Worm (Caenorhabditis elegans) whole organism, mixed stage, embryonic: Measurements from ENCODE around the gene F23H11.2.

Experiments
- M03D4.4 ChIP-seq: sonication (generic microtip); optimal IDR thresholded peaks from 2 replicates; lab custom pipeline; 2017; ENCODE audit warnings: mild to moderate bottlenecking, missing genetic modification characterization, missing compliant biosample characterization
- bed-3 ChIP-seq: fragments of 200-800 bp; sonication (Bioruptor generic); optimal IDR thresholded peaks from 3 replicates; lab custom pipeline; 2018; ENCODE audit warnings: mild to moderate bottlenecking, missing genetic modification characterization, moderate library complexity, missing compliant biosample characterization
- blmp-1 ChIP-seq: fragments of 150-350 bp; optimal IDR thresholded peaks from 2 replicates; lab custom pipeline; 2014; ENCODE audit warnings: missing biosample characterization, missing genetic modification characterization
- ceh-39 ChIP-seq: fragments of 150-350 bp; optimal IDR thresholded peaks from 2 replicates; lab custom pipeline; 2014; ENCODE audit warnings: missing biosample characterization, missing genetic modification characterization
- ceh-43 ChIP-seq: fragments of 200-800 bp; sonication (Bioruptor generic); optimal IDR thresholded peaks from 2 replicates; lab custom pipeline; 2018; ENCODE audit warnings: mild to moderate bottlenecking, missing genetic modification characterization, moderate library complexity, missing compliant biosample characterization
- ceh-83 ChIP-seq: fragments of 200-800 bp; sonication (Bioruptor generic); optimal IDR thresholded peaks from 2 replicates; lab custom pipeline; 2018; ENCODE audit warnings: mild to moderate bottlenecking, missing genetic modification characterization, missing compliant biosample characterization
- ces-1 ChIP-seq: fragments of 150-350 bp; optimal IDR thresholded peaks from 2 replicates; lab custom pipeline; 2014; ENCODE audit warnings: missing biosample characterization, missing genetic modification reagents, missing genetic modification characterization
- cnd-1 ChIP-seq: fragments of 200-800 bp; sonication (Bioruptor generic); optimal IDR thresholded peaks from 2 replicates; lab custom pipeline; 2018; ENCODE audit warnings: mild to moderate bottlenecking, missing genetic modification characterization, missing compliant biosample characterization
- drap-1 ChIP-seq: fragments of 200-800 bp; sonication (Bioruptor generic); optimal IDR thresholded peaks from 3 replicates; lab custom pipeline; 2018; ENCODE audit warnings: mild to moderate bottlenecking, missing genetic modification characterization, missing compliant biosample characterization
- elt-1 ChIP-seq: sonication (generic microtip); optimal IDR thresholded peaks from 2 replicates; lab custom pipeline; 2017; ENCODE audit warnings: missing genetic modification characterization, mild to moderate bottlenecking, missing compliant biosample characterization, antibody characterized with exemption, moderate library complexity, borderline replicate concordance; ENCODE audit not compliant: insufficient read depth
- flh-1 ChIP-seq: fragments of 200-800 bp; sonication (Bioruptor generic); optimal IDR thresholded peaks from 2 replicates; lab custom pipeline; 2018; ENCODE audit warnings: mild to moderate bottlenecking, missing genetic modification characterization, moderate library complexity, missing compliant biosample characterization
- ham-2 ChIP-seq: fragments of 200-800 bp; sonication (Bioruptor generic); optimal IDR thresholded peaks from 2 replicates; lab custom pipeline; 2018; ENCODE audit warnings: mild to moderate bottlenecking, missing genetic modification characterization, missing compliant biosample characterization
- hlh-1 ChIP-seq: fragments of 150-350 bp; optimal IDR thresholded peaks from 2 replicates; lab custom pipeline; 2014; ENCODE audit warnings: missing biosample characterization, missing genetic modification reagents, missing genetic modification characterization
- lin-13 ChIP-seq: fragments of 150-350 bp; optimal IDR thresholded peaks from 2 replicates; lab custom pipeline; 2014; ENCODE audit warnings: missing biosample characterization, missing genetic modification characterization
- lin-32 ChIP-seq: fragments of 200-800 bp; sonication (Bioruptor generic); optimal IDR thresholded peaks from 2 replicates; lab custom pipeline; 2018; ENCODE audit warnings: mild to moderate bottlenecking, missing genetic modification characterization, missing compliant biosample characterization
- lsy-2 ChIP-seq: fragments of 150-350 bp; optimal IDR thresholded peaks from 2 replicates; lab custom pipeline; 2014; ENCODE audit warnings: missing biosample characterization, missing genetic modification characterization
- mab-5 ChIP-seq: fragments of 150-350 bp; optimal IDR thresholded peaks from 2 replicates; lab custom pipeline; 2014; ENCODE audit warnings: missing biosample characterization, missing genetic modification characterization
- mep-1 ChIP-seq: fragments of 150-350 bp; optimal IDR thresholded peaks from 2 replicates; lab custom pipeline; 2017; ENCODE audit warnings: missing biosample characterization, missing genetic modification reagents, missing genetic modification characterization, inconsistent platforms
- nhr-12 ChIP-seq: fragments of 150-350 bp; optimal IDR thresholded peaks from 2 replicates; lab custom pipeline; 2014; ENCODE audit warnings: missing biosample characterization, missing genetic modification characterization
- nhr-2 ChIP-seq: fragments of 150-350 bp; optimal IDR thresholded peaks from 2 replicates; lab custom pipeline; 2014; ENCODE audit warnings: missing biosample characterization, missing genetic modification characterization
- nhr-237 ChIP-seq: fragments of 150-350 bp; optimal IDR thresholded peaks from 2 replicates; lab custom pipeline; 2014; ENCODE audit warnings: missing biosample characterization, missing genetic modification characterization
- nhr-28 ChIP-seq: fragments of 150-350 bp; optimal IDR thresholded peaks from 2 replicates; lab custom pipeline; 2014; ENCODE audit warnings: missing biosample characterization, missing genetic modification characterization
- pha-4 ChIP-seq: fragments of 150-350 bp; optimal IDR thresholded peaks from 2 replicates; lab custom pipeline; 2018; ENCODE audit warnings: missing biosample characterization, missing genetic modification reagents, missing genetic modification characterization
- snpc-4 ChIP-seq: fragments of 150-350 bp; optimal IDR thresholded peaks from 2 replicates; lab custom pipeline; 2014; ENCODE audit warnings: missing biosample characterization, missing genetic modification characterization
- tbx-8 ChIP-seq: fragments of 200-800 bp; sonication (Bioruptor generic); optimal IDR thresholded peaks from 2 replicates; lab custom pipeline; 2018; ENCODE audit warnings: mild to moderate bottlenecking, missing genetic modification characterization, moderate library complexity, missing compliant biosample characterization
- unc-120 ChIP-seq: sonication (generic microtip); optimal IDR thresholded peaks from 2 replicates; lab custom pipeline; 2017; ENCODE audit warnings: missing genetic modification characterization, missing compliant biosample characterization; ENCODE audit not compliant: poor library complexity, severe bottlenecking
- unc-39 ChIP-seq: fragments of 150-350 bp; optimal IDR thresholded peaks from 2 replicates; lab custom pipeline; 2014; ENCODE audit warnings: missing biosample characterization, missing genetic modification characterization
- zip-8 ChIP-seq: fragments of 150-350 bp; optimal IDR thresholded peaks from 2 replicates; lab custom pipeline; 2014; ENCODE audit warnings: missing biosample characterization, missing genetic modification characterization
- ztf-11 ChIP-seq: fragments of 150-350 bp; optimal IDR thresholded peaks from 2 replicates; lab custom pipeline; 2014; ENCODE audit warnings: missing biosample characterization, missing genetic modification characterization

F23H11.2 gene

DNA sequence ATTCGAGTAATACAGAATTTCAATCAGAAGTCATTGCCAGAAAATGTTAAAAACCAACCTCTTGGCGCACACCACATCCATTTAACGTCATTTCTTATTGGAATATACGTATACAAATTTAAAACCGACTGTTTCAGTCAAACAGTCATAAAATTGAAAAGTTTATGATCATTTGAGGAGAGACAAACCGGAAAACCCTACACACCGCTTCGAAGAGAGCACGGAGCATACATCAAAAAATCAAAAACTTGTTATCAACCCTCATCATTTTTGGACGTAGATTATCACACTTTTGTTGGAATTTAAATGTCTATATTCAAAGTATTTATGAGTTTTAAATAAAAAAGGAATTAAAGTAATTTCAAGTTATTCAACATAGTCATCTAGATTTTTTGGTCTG lies 4.5 kb upstream of the F23H11.2 start, which contains the start of gene T24C4.10:
TSS of gene T24C4.10 (minus strand) at position 230 of the 400 bp plus-strand sequence.
- TF ChIP-seq elt-1 (tag; lab: Kevin White, UChicago) (no peak), ceh-43 (GFP tag; lab: Kevin White, UChicago) (no peak), nhr-2 (no peak), ces-1 (GFP tag; lab: Kevin White, UChicago) (no peak)

DNA sequence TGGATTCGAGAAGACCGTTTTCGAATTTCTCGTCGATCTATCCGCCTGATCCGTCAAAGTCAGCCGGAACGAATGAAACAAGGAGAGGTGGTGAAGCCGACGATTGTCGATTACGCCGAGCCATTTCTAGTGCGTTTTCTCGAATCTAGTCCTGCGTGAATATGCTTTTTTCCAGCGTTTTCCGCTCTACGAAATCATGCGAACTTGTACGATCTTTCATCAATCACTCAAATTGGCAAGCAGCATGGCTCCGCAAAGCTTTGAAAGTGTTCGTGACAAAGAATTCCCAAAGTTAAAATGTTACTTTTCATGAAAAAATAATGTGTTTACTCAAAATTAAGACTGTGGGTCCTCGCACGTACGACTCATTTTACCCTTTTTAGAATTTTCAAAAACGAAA lies 1.4 kb downstream of the F23H11.2 start:
- TF ChIP-seq ham-2 (GFP tag; lab: Kevin White, UChicago) (no peak), ztf-11 (tag; lab: Kevin White, UChicago) (no peak), lin-13 (no peak), unc-120 (tag; lab: Kevin White, UChicago) (no peak)

DNA sequence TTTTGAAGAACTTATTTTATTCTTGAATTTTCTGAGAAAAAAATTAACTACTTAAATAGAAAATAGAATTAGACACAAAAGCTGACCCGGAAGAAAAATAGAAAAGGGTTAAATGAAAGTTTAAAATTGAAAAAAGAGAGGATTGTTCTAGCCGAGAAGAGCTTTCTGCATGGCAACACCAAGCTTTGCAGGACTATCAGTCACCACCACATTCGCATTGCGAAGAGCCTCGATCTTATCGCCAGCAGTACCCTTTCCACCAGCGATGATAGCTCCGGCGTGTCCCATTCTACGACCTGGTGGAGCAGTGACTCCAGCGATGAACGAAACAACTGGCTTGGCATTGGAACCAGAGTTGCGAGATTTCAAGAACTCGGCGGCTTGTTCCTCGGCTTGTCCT lies 4.6 kb downstream of the F23H11.2 start:
- TF ChIP-seq lsy-2 (no peak), unc-39 (tag; lab: Kevin White, UChicago) (no peak), zip-8 (tag; lab: Kevin White, UChicago) (no peak), ceh-39 (tag; lab: Kevin White, UChicago) (no peak), tbx-8 (no peak), bed-3 (no peak), nhr-28 (tag; lab: Kevin White, UChicago) (no peak), hlh-1 (tag; lab: Kevin White, UChicago) (no peak), elt-1 (tag; lab: Kevin White, UChicago) (no peak), blmp-1 (tag; lab: Kevin White, UChicago) (no peak), ceh-43 (GFP tag; lab: Kevin White, UChicago) (no peak), ces-1 (GFP tag; lab: Kevin White, UChicago) (no peak), cnd-1 (tag; lab: Kevin White, UChicago) (no peak), M03D4.4 (tag; lab: Kevin White, UChicago) (no peak), mab-5 (tag; lab: Kevin White, UChicago) (no peak)

DNA sequence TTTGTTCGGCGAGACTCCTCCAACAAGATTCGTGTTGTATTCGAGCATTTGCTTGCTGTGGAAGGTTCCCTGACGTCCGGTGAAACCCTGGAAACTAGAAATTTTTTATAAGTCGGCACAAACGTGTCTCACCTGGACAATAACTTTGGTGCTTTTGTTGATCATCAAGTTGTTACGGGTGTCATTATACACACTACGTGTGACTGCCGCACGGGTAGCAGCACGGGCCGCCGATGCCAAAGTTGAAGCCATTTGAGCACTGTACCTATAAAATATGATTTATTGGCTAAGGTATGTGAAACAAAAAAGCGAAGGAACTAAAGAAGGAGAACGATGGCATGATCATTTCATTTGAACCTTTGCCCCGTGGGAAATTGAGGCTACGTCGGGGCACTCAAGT lies 5.6 kb downstream of the F23H11.2 start, which contains the start of gene sucl-2:
TSS of gene sucl-2 (minus strand) at position 265 of the 400 bp plus-strand sequence.
- no peak for TF ChIP-seq mab-5 (tag; lab: Kevin White, UChicago)
- no peak for TF ChIP-seq unc-120 (tag; lab: Kevin White, UChicago)
- TF ChIP-seq ztf-11 (tag; lab: Kevin White, UChicago) = no peak
- no peak for TF ChIP-seq lin-13
- no peak for TF ChIP-seq hlh-1 (tag; lab: Kevin White, UChicago)

DNA sequence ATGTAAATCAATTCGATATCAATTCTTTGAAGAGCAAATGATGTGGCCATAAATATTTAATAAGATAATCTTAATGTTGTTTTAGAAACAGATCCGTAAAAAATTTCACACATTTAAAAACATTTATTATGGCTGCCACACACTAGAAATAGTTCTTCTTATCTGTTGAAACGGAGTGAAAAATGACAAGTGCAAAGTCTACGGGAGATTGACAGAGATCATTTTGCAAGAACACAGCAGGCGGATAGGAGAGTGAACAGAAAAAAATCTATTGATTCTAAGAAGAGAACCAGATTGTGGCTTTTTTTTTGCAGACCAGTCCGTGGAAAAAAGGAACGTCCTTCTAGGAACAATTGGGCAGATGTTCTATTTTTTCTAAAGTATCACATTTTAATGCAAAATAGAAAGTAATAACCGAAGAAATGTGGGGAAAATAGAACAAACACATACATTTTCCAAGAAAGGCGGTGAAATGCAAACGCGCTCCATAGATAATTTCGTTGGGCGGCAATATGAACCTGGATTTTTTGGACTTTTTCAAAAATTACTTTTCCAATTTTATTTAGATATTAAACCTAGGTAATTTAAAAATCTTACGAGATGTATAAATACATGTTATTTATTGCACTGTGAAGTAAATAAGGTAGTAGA lies 6.2 kb downstream of the F23H11.2 start:
- no peak for TF ChIP-seq ces-1 (GFP tag; lab: Kevin White, UChicago)
- no peak for TF ChIP-seq lin-32 (GFP tag; lab: Kevin White, UChicago)
- TF ChIP-seq unc-39 (tag; lab: Kevin White, UChicago) = no peak
- no peak for TF ChIP-seq nhr-237 (tag; lab: Kevin White, UChicago)
- TF ChIP-seq nhr-12 = no peak
- TF ChIP-seq M03D4.4 (tag; lab: Kevin White, UChicago) = no peak
- no peak for TF ChIP-seq ztf-11 (tag; lab: Kevin White, UChicago)
- no peak for TF ChIP-seq ceh-43 (GFP tag; lab: Kevin White, UChicago)
- TF ChIP-seq, all 35 proteins: peak for 0

DNA sequence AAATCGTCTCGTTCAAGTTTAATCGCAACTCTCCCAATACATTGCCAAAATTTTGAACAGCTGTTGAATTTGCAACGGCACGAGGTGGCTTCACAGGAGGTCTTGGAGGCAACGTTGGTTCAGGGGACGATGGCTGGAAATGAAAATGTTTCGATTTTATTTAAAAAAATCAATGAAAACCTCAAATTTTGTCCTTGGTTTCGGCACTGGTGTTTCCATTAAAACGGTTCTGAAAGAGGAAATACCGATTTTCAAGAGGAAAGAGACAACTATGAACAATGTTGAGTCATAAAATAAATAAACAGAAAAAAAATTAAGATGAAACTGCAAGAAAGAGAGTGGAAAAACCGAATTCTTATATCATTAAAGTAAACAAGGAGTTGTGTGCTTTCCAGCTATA lies 11.8 kb downstream of the F23H11.2 start, which contains the start of gene F23H11.4:
TSS of gene F23H11.4 (minus strand) at position 229 of the 400 bp plus-strand sequence.
- TF ChIP-seq ceh-43 (GFP tag; lab: Kevin White, UChicago) (no peak), nhr-2 (no peak)
- TF ChIP-seq, all 35 proteins: peak for 0

DNA sequence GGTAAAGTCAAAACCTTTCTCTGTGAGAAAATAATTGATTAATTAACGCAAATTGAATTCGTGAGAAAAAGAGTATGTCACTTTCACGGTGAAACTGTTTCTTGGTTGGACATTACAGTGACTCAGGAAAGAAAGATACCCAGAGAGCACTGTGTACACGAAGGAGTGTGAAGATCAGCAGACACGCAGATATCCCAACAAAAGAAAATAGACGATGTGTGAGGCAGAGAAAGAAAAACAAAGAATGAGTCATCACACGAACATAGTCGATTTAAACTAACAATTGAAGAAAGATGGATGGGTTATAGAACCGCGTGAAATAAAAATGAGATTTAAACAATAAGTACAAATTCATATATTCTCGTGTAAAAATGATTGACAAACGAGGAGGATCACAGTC lies 12.4 kb downstream of the F23H11.2 start:
- TF ChIP-seq ham-2 (GFP tag; lab: Kevin White, UChicago) (no peak), drap-1 (GFP tag; lab: Kevin White, UChicago) (no peak), blmp-1 (tag; lab: Kevin White, UChicago) (no peak), snpc-4 (tag; lab: Kevin White, UChicago) (no peak), ceh-39 (tag; lab: Kevin White, UChicago) (no peak), zip-8 (tag; lab: Kevin White, UChicago) (no peak), mep-1 (no peak), nhr-237 (tag; lab: Kevin White, UChicago) (peak; percentile 24), pha-4 (tag; lab: Kevin White, UChicago) (peak; percentile 60), ceh-83 (GFP tag; lab: Kevin White, UChicago) (no peak), lsy-2 (no peak), unc-120 (tag; lab: Kevin White, UChicago) (no peak), nhr-12 (no peak), flh-1 (GFP tag; lab: Kevin White, UChicago) (no peak)
